Worm (Caenorhabditis elegans) whole organism, midembryonic: ENCODE data around the gene col-13.

ENCODE experiments used
- T22C8.4 ChIP-seq: fragments of 200-800 bp; sonication (Bioruptor generic); IDR thresholded peaks from 2 replicates; pipeline ENCODE4 v1.3.6; 2022; ENCODE audit warnings: missing genetic modification characterization, missing compliant biosample characterization
- flt-1 ChIP-seq: fragments of 200-800 bp; sonication (Bioruptor generic); IDR thresholded peaks from 2 replicates; pipeline ENCODE4 v1.3.6; 2022; ENCODE audit warnings: missing genetic modification characterization, missing compliant biosample characterization
- med-1 ChIP-seq: sonication (generic microtip); optimal IDR thresholded peaks from 2 replicates; lab custom pipeline; 2017; ENCODE audit warnings: missing genetic modification characterization, mild to moderate bottlenecking, missing compliant biosample characterization, antibody characterized with exemption, missing genetic modification reagents; ENCODE audit not compliant: insufficient read depth
- ref-1 ChIP-seq: fragments of 200-800 bp; sonication (Bioruptor generic); conservative IDR thresholded peaks from 2 replicates; pipeline ENCODE4 v1.3.6; 2022; ENCODE audit warnings: missing genetic modification reagents, missing genetic modification characterization, missing compliant biosample characterization
- tab-1 ChIP-seq: fragments of 200-800 bp; sonication (Bioruptor generic); IDR thresholded peaks from 2 replicates; pipeline ENCODE4 v1.3.6; 2022; ENCODE audit warnings: missing genetic modification characterization, missing compliant biosample characterization
- ztf-23 ChIP-seq: fragments of 200-800 bp; sonication (Bioruptor generic); IDR thresholded peaks from 2 replicates; pipeline ENCODE4 v1.3.6; 2022; ENCODE audit warnings: missing genetic modification reagents, missing genetic modification characterization, missing compliant biosample characterization

DNA sequence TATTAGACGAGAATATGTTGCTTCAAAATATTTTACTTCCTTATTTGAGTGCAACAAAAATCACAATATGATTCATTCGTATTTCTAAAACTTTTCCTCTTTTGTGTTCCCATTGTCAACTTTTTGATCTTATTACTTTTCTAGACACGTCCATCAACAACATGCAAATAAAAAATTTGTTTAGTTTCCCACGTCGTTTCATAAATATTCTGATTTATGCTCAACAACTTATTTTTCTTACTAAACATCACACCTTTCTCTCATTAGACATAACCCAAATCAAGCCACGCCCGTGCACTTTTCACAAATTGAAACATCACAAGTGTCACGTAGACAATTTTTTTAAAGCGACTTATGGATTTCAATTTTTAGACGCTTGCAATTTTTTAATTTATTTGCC lies 48.1 kb upstream of the col-13 start:
- TF ChIP-seq tab-1 (GFP tag; lab: Robert Waterston, UW) = no peak
- no peak for TF ChIP-seq flt-1 (GFP tag; lab: Robert Waterston, UW)
- no peak for TF ChIP-seq ref-1 (GFP tag; lab: Robert Waterston, UW)
- TF ChIP-seq T22C8.4 (GFP tag; lab: Robert Waterston, UW) = no peak
- TF ChIP-seq med-1 = no peak
- TF ChIP-seq ztf-23 = no peak
